Worm (Caenorhabditis elegans): ENCODE results near the gene C10B5.1.

- no peak for TF ChIP-seq ztf-29 (GFP tag; IDR thresholded peaks at IDR 0.05)
- no peak for TF ChIP-seq ztf-23 (GFP tag; IDR thresholded peaks at IDR 0.05)
- TF ChIP-seq tab-1 (GFP tag; IDR thresholded peaks at IDR 0.05) = no peak
- TF ChIP-seq ref-1 (GFP tag; conservative IDR thresholded peaks at IDR 0.05) = no peak
- TF ChIP-seq T22C8.4 (GFP tag; IDR thresholded peaks at IDR 0.05) = no peak
- no peak for TF ChIP-seq cog-1 (tag; optimal IDR thresholded peaks at IDR 0.05)
- TF ChIP-seq flt-1 (GFP tag; IDR thresholded peaks at IDR 0.05) = no peak
- TF ChIP-seq klf-2 (GFP tag; conservative IDR thresholded peaks at IDR 0.05) = no peak
- no peak for TF ChIP-seq med-1 (GFP tag; optimal IDR thresholded peaks at IDR 0.05; ENCODE audit: insufficient read depth)
Measured at ce11 chrV:8586472-8586871, 5.4 kb downstream of the C10B5.1 start.
